Worm (Caenorhabditis elegans) whole organism, late embryonic: ENCODE measurements around the gene Y32B12A.5.

Experiments
- dve-1 ChIP-seq: sonication (generic microtip); optimal IDR thresholded peaks from 2 replicates; lab custom pipeline; 2017; ENCODE audit warnings: antibody characterized with exemption, mild to moderate bottlenecking, missing genetic modification characterization, missing compliant biosample characterization
- fax-1 ChIP-seq: sonication (generic microtip); optimal IDR thresholded peaks from 2 replicates; lab custom pipeline; 2016; ENCODE audit warnings: missing genotype, missing genetic modification characterization, missing compliant biosample characterization
- fkh-10 ChIP-seq: fragments of 150-350 bp; optimal IDR thresholded peaks from 2 replicates; lab custom pipeline; 2014; ENCODE audit warnings: missing biosample characterization, missing genetic modification reagents, missing genetic modification characterization
- pha-4 ChIP-seq: fragments of 150-350 bp; optimal IDR thresholded peaks from 2 replicates; lab custom pipeline; 2018; ENCODE audit warnings: missing biosample characterization, missing genetic modification reagents, missing genetic modification characterization
- pqm-1 ChIP-seq: sonication (generic microtip); optimal IDR thresholded peaks from 2 replicates; lab custom pipeline; 2016; ENCODE audit warnings: missing genetic modification characterization, missing compliant biosample characterization

ce11 chrV:16526858-16527257 is 39.5 kb upstream of the Y32B12A.5 start, which contains the start of gene F36D3.8:
- TF ChIP-seq fax-1 (tag; lab: Kevin White, UChicago), result no peak
- TF ChIP-seq pha-4 (tag; lab: Kevin White, UChicago), result no peak
- no peak for TF ChIP-seq fkh-10 (GFP tag; lab: Kevin White, UChicago)
- no peak for TF ChIP-seq dve-1
- no peak for TF ChIP-seq pqm-1 (tag; lab: Kevin White, UChicago)
